Fruit fly (Drosophila melanogaster) S2 (cell line): Measurements from ENCODE around the gene Z600.

Experiments
- CG8478 ChIP-seq: fragments of >200 bp; optimal IDR thresholded peaks from 2 replicates; lab custom pipeline; 2018
- CTCF ChIP-seq, 2 experiments: fragments of >200 bp; optimal IDR thresholded peaks; 2 replicates each; lab custom pipeline; 2018

DNA sequence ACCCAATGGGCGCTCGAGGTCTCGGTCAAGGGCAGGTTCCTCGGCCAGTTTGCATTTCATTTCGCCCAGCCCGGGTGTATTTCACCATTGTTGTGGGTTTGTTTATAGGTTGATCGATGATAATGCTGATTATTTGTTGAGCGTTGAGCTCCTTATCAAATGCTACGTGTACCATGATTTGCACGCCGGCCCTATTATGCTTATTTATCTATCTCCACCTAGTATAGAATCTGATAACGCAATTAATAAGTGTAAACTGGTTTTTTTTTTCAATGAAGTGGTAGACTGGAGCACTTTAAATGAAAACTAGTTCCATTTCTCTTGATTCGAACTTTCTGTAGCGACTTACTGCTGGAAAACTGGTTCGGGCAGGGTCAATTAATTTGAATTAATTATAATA is 6.6 kb upstream of the Z600 start:
- TF ChIP-seq CTCF (optimal IDR thresholded peaks at IDR 0.05; lab: Kevin White, UChicago) (no peak), CG8478 (lab: Kevin White, UChicago) (no peak)
